Fruit fly (Drosophila melanogaster) whole organism, embryonic: ENCODE measurements around the gene Upf2.
A peak's percentile ranks its signal among the peaks of the same experiment; 100 is the strongest.

ENCODE experiments used
- Aef1 ChIP-seq: fragments of 200-800 bp; sonication (Bioruptor generic); IDR thresholded peaks from 3 replicates; pipeline ENCODE4 v1.3.6; 2022; ENCODE audit warnings: missing biosample characterization, missing genetic modification characterization
- Blimp-1 ChIP-seq: fragments of 200-800 bp; sonication (Bioruptor generic); optimal IDR thresholded peaks from 3 replicates; lab custom pipeline; 2018; ENCODE audit warnings: missing biosample characterization, missing genetic modification characterization, mild to moderate bottlenecking, moderate library complexity, missing genetic modification reagents
- CG10274 ChIP-seq: fragments of 200-800 bp; sonication (Bioruptor generic); optimal IDR thresholded peaks from 3 replicates; lab custom pipeline; 2017; ENCODE audit warnings: missing biosample characterization, mild to moderate bottlenecking, missing genetic modification characterization
- CG10431 ChIP-seq: fragments of 200-800 bp; sonication (Bioruptor generic); optimal IDR thresholded peaks from 3 replicates; lab custom pipeline; 2018; ENCODE audit warnings: missing biosample characterization, mild to moderate bottlenecking, missing genetic modification characterization
- CG11696 ChIP-seq: fragments of 200-800 bp; sonication (Bioruptor generic); IDR thresholded peaks from 2 replicates; pipeline ENCODE4 v1.3.6; 2022; ENCODE audit warnings: missing biosample characterization, missing genetic modification characterization
- CG12236 ChIP-seq: fragments of 200-800 bp; sonication (Bioruptor generic); optimal IDR thresholded peaks from 2 replicates; lab custom pipeline; 2016; ENCODE audit warnings: missing biosample characterization, missing genetic modification characterization
- CG12391 ChIP-seq: fragments of 200-800 bp; sonication (Bioruptor generic); optimal IDR thresholded peaks from 3 replicates; lab custom pipeline; 2018; ENCODE audit warnings: missing biosample characterization, mild to moderate bottlenecking, missing genetic modification characterization, moderate library complexity
- CG14710 ChIP-seq: fragments of 200-800 bp; sonication (Bioruptor generic); optimal IDR thresholded peaks from 3 replicates; lab custom pipeline; 2019; ENCODE audit warnings: missing biosample characterization, mild to moderate bottlenecking, missing genetic modification characterization, moderate library complexity
- CG14965 ChIP-seq: fragments of 200-800 bp; sonication (Bioruptor generic); optimal IDR thresholded peaks from 2 replicates; lab custom pipeline; 2016; ENCODE audit warnings: missing biosample characterization, missing genetic modification characterization, borderline replicate concordance
- CG15011 ChIP-seq: fragments of 200-800 bp; sonication (Bioruptor generic); optimal IDR thresholded peaks from 3 replicates; lab custom pipeline; 2018; ENCODE audit warnings: missing biosample characterization, mild to moderate bottlenecking, missing genetic modification characterization
- CG3065 ChIP-seq: fragments of 200-800 bp; sonication (Bioruptor generic); optimal IDR thresholded peaks from 2 replicates; lab custom pipeline; 2016; ENCODE audit warnings: missing biosample characterization, missing genetic modification characterization
- CG34422 ChIP-seq: fragments of 200-800 bp; sonication (Bioruptor generic); IDR thresholded peaks from 3 replicates; pipeline ENCODE4 v1.3.6; 2022; ENCODE audit warnings: missing biosample characterization, missing genetic modification characterization
- CG4730 ChIP-seq: fragments of 200-800 bp; sonication (Bioruptor generic); IDR thresholded peaks from 2 replicates; pipeline ENCODE4 v1.3.6; 2022; ENCODE audit warnings: missing biosample characterization, missing genetic modification characterization
- CG6254 ChIP-seq: fragments of 200-800 bp; sonication (Bioruptor generic); optimal IDR thresholded peaks from 3 replicates; lab custom pipeline; 2017; ENCODE audit warnings: mild to moderate bottlenecking, missing biosample characterization, missing genetic modification reagents, missing genetic modification characterization
- CG7372 ChIP-seq: fragments of 200-800 bp; sonication (Bioruptor generic); IDR thresholded peaks from 2 replicates; pipeline ENCODE4 v1.3.6; 2022; ENCODE audit warnings: missing biosample characterization, missing genetic modification characterization
- CG7928 ChIP-seq: fragments of 200-800 bp; sonication (Bioruptor generic); optimal IDR thresholded peaks from 2 replicates; lab custom pipeline; 2017; ENCODE audit warnings: missing biosample characterization, mild to moderate bottlenecking, missing genetic modification characterization
- CG8290 ChIP-seq, 3 experiments: fragments of 200-800 bp; sonication (Bioruptor generic); optimal IDR thresholded peaks; 2 replicates each; lab custom pipeline; 2016 to 2019; ENCODE audit warnings: missing biosample characterization in 3 of 3, missing genetic modification characterization in 3 of 3, mild to moderate bottlenecking in 2 of 3, moderate library complexity in 1 of 3
- Dbx ChIP-seq: fragments of 200-800 bp; sonication (Bioruptor generic); IDR thresholded peaks from 3 replicates; pipeline ENCODE4 v1.3.6; 2022; ENCODE audit warnings: missing biosample characterization, missing genetic modification characterization
- Ets97D ChIP-seq: fragments of 200-800 bp; sonication (Bioruptor generic); optimal IDR thresholded peaks from 3 replicates; lab custom pipeline; 2016; ENCODE audit warnings: missing biosample characterization, missing genetic modification characterization
- Fer2 ChIP-seq: fragments of 200-800 bp; sonication (Bioruptor generic); optimal IDR thresholded peaks from 2 replicates; lab custom pipeline; 2018; ENCODE audit warnings: missing biosample characterization, mild to moderate bottlenecking, missing genetic modification characterization, moderate library complexity
- GATAe ChIP-seq: fragments of 200-800 bp; sonication (Bioruptor generic); conservative IDR thresholded peaks from 2 replicates; pipeline ENCODE4 v1.3.6; 2022; ENCODE audit warnings: missing biosample characterization, missing genetic modification characterization
- H2.0 ChIP-seq: fragments of 200-800 bp; sonication (Bioruptor generic); IDR thresholded peaks from 2 replicates; pipeline ENCODE4 v1.3.6; 2022; ENCODE audit warnings: missing biosample characterization, missing genetic modification characterization
- Hr78 ChIP-seq, 2 experiments: fragments of 200-800 bp in 1 of 2; fragments of >200 bp in 1 of 2; sonication (Bioruptor generic) in 1 of 2; optimal IDR thresholded peaks; 2 replicates each; lab custom pipeline; 2017 to 2019; ENCODE audit warnings: missing biosample characterization in 2 of 2, missing genetic modification characterization in 2 of 2, mild to moderate bottlenecking in 1 of 2, moderate library complexity in 1 of 2
- Meics ChIP-seq: fragments of 200-800 bp; sonication (Bioruptor generic); optimal IDR thresholded peaks from 2 replicates; lab custom pipeline; 2017; ENCODE audit warnings: missing biosample characterization, mild to moderate bottlenecking, missing genetic modification characterization
- Oli ChIP-seq: fragments of 200-800 bp; sonication (Bioruptor generic); optimal IDR thresholded peaks from 2 replicates; lab custom pipeline; 2018; ENCODE audit warnings: missing biosample characterization, mild to moderate bottlenecking, missing genetic modification characterization, moderate library complexity
- PHDP ChIP-seq: fragments of 200-800 bp; sonication (Bioruptor generic); optimal IDR thresholded peaks from 3 replicates; lab custom pipeline; 2018; ENCODE audit warnings: missing biosample characterization, mild to moderate bottlenecking, missing genetic modification characterization, moderate library complexity
- Trl ChIP-seq, 3 experiments: fragments of >200 bp in 2 of 3; fragments of 200-800 bp in 1 of 3; sonication (Bioruptor generic) in 1 of 3; optimal IDR thresholded peaks; 2 replicates in 1 of 3; 3 replicates in 2 of 3; lab custom pipeline; 2016 to 2017; ENCODE audit warnings: missing biosample characterization in 1 of 3, missing genetic modification characterization in 1 of 3
- cas ChIP-seq: fragments of 200-800 bp; sonication (Bioruptor generic); IDR thresholded peaks from 2 replicates; pipeline ENCODE4 v1.3.6; 2022; ENCODE audit warnings: missing biosample characterization, missing genetic modification characterization
- cato ChIP-seq: fragments of 200-800 bp; sonication (Bioruptor generic); optimal IDR thresholded peaks from 2 replicates; lab custom pipeline; 2016; ENCODE audit warnings: missing biosample characterization, missing genetic modification characterization, borderline replicate concordance
- chn ChIP-seq: fragments of 200-800 bp; sonication (Bioruptor generic); optimal IDR thresholded peaks from 2 replicates; lab custom pipeline; 2016; ENCODE audit warnings: missing biosample characterization, missing genetic modification characterization
- crc ChIP-seq: fragments of 200-800 bp; sonication (Bioruptor generic); optimal IDR thresholded peaks from 2 replicates; lab custom pipeline; 2016; ENCODE audit warnings: missing biosample characterization, missing genetic modification characterization
- danr ChIP-seq: fragments of 200-800 bp; sonication (Bioruptor generic); IDR thresholded peaks from 2 replicates; pipeline ENCODE4 v1.3.6; 2022; ENCODE audit warnings: missing biosample characterization, missing genetic modification characterization
- hkb ChIP-seq, 2 experiments: fragments of 200-800 bp in 1 of 2; fragments of >200 bp in 1 of 2; sonication (Bioruptor generic) in 1 of 2; IDR thresholded peaks in 1 of 2; optimal IDR thresholded peaks in 1 of 2; 2 replicates each; pipeline versions ENCODE4 v1.3.6 to Lab custom; 2017 to 2022; ENCODE audit warnings: missing biosample characterization in 1 of 2, missing genetic modification characterization in 1 of 2
- mld ChIP-seq: fragments of 200-800 bp; sonication (Bioruptor generic); IDR thresholded peaks from 3 replicates; pipeline ENCODE4 v1.3.6; 2022; ENCODE audit warnings: missing biosample characterization, missing genetic modification characterization; ENCODE audit not compliant: partially characterized antibody
- nmo ChIP-seq: fragments of 200-800 bp; sonication (Bioruptor generic); optimal IDR thresholded peaks from 2 replicates; lab custom pipeline; 2018; ENCODE audit warnings: missing biosample characterization, mild to moderate bottlenecking, missing genetic modification characterization, moderate library complexity
- nom ChIP-seq: fragments of 200-800 bp; sonication (Bioruptor generic); optimal IDR thresholded peaks from 2 replicates; lab custom pipeline; 2017; ENCODE audit warnings: missing biosample characterization, missing genetic modification characterization, mild to moderate bottlenecking, moderate library complexity, missing genetic modification reagents
- odd ChIP-seq: fragments of 200-800 bp; sonication (Bioruptor generic); optimal IDR thresholded peaks from 2 replicates; lab custom pipeline; 2017; ENCODE audit warnings: missing biosample characterization, mild to moderate bottlenecking, missing genetic modification characterization
- org-1 ChIP-seq: fragments of 200-800 bp; sonication (Bioruptor generic); optimal IDR thresholded peaks from 2 replicates; lab custom pipeline; 2017; ENCODE audit warnings: missing biosample characterization, missing genetic modification characterization
- pita ChIP-seq: fragments of 200-800 bp; sonication (Bioruptor generic); optimal IDR thresholded peaks from 2 replicates; lab custom pipeline; 2017; ENCODE audit warnings: missing biosample characterization, mild to moderate bottlenecking, missing genetic modification characterization
- ranshi ChIP-seq: fragments of 200-800 bp; sonication (Bioruptor generic); IDR thresholded peaks from 2 replicates; pipeline ENCODE4 v1.3.6; 2022; ENCODE audit warnings: missing biosample characterization, missing genetic modification characterization
- row ChIP-seq: fragments of 200-800 bp; sonication (Bioruptor generic); IDR thresholded peaks from 3 replicates; pipeline ENCODE4 v1.3.6; 2022; ENCODE audit warnings: missing biosample characterization, missing genetic modification characterization
- sr ChIP-seq: fragments of 200-800 bp; sonication (Bioruptor generic); IDR thresholded peaks from 3 replicates; pipeline ENCODE4 v1.3.6; 2022; ENCODE audit warnings: missing biosample characterization, missing genetic modification characterization
- tna ChIP-seq: fragments of 200-800 bp; sonication (Bioruptor generic); IDR thresholded peaks from 2 replicates; pipeline ENCODE4 v1.3.6; 2022; ENCODE audit warnings: missing biosample characterization, missing genetic modification characterization; ENCODE audit not compliant: partially characterized antibody
- vnd ChIP-seq: fragments of 200-800 bp; sonication (Bioruptor generic); IDR thresholded peaks from 3 replicates; pipeline ENCODE4 v1.3.6; 2022; ENCODE audit warnings: missing biosample characterization, missing genetic modification characterization; ENCODE audit not compliant: partially characterized antibody
- zen2 ChIP-seq: fragments of 200-800 bp; sonication (Bioruptor generic); IDR thresholded peaks from 3 replicates; pipeline ENCODE4 v1.3.6; 2022; ENCODE audit warnings: missing biosample characterization, missing genetic modification characterization; ENCODE audit not compliant: partially characterized antibody

Upf2 gene

dm6 chrX:8061392-8062179 is 13.7 kb downstream of the Upf2 start, which contains the start of gene mys (continued):
- TF ChIP-seq CG10431 = no peak
- peak; percentile 76 for TF ChIP-seq hkb (optimal IDR thresholded peaks at IDR 0.05; lab: Kevin White, UChicago)
- TF ChIP-seq hkb (GFP tag; IDR thresholded peaks at IDR 0.05; lab: Robert Waterston, UW) = no peak; the same call in 1 of the 2 replicates
- no peak for TF ChIP-seq cato (GFP tag; lab: Kevin White, UChicago)
- TF ChIP-seq cas (GFP tag; lab: Robert Waterston, UW) = peak; percentile 65
- TF ChIP-seq Fer2 (tag; lab: Kevin White, UChicago) = no peak
- peak; percentile 34 for TF ChIP-seq CG7928 (GFP tag; lab: Kevin White, UChicago)
- peak; percentile 63 for TF ChIP-seq nmo (GFP tag; lab: Kevin White, UChicago)
- TF ChIP-seq mld (GFP tag; lab: Robert Waterston, UW) = peak; percentile 89
- TF ChIP-seq CG12391 (tag; lab: Kevin White, UChicago) = peak; percentile 66
- TF ChIP-seq Dbx (GFP tag; lab: Robert Waterston, UW) = peak; percentile 79
- peak; percentile 8 for TF ChIP-seq org-1 (GFP tag; lab: Kevin White, UChicago)
- TF ChIP-seq CG8290 (GFP tag; optimal IDR thresholded peaks at IDR 0.05; lab: Kevin White, UChicago) = peak; percentile 65
- peak in 1 of 2 experiments; percentile 96 for TF ChIP-seq CG8290 (tag; optimal IDR thresholded peaks at IDR 0.05; lab: Kevin White, UChicago)
- no peak for TF ChIP-seq CG11696 (GFP tag; lab: Robert Waterston, UW)
- peak; percentile 63 for TF ChIP-seq nom
- TF ChIP-seq GATAe (GFP tag; lab: Robert Waterston, UW) = no peak
- TF ChIP-seq Oli (tag; lab: Kevin White, UChicago) = no peak

dm6 chrX:8060921-8061270 is 14.4 kb downstream of the Upf2 start:
- TF ChIP-seq row (no peak), PHDP (tag; lab: Kevin White, UChicago) (no peak), mld (GFP tag; lab: Robert Waterston, UW) (no peak), vnd (GFP tag; lab: Robert Waterston, UW) (no peak), zen2 (GFP tag; lab: Robert Waterston, UW) (no peak; the same call in 2 of the 3 replicates), Trl (optimal IDR thresholded peaks at IDR 0.05; lab: Kevin White, UChicago) (peak; percentile 97 to 98), Trl (GFP tag; optimal IDR thresholded peaks at IDR 0.05; lab: Kevin White, UChicago) (peak; percentile 38), crc (GFP tag; lab: Kevin White, UChicago) (no peak), H2.0 (GFP tag; lab: Robert Waterston, UW) (no peak), sr (no peak), CG14710 (no peak), tna (GFP tag; lab: Robert Waterston, UW) (no peak), CG14965 (GFP tag; lab: Kevin White, UChicago) (no peak), Hr78 (GFP tag; optimal IDR thresholded peaks at IDR 0.05; lab: Kevin White, UChicago) (no peak), chn (GFP tag; lab: Kevin White, UChicago) (no peak), CG10274 (GFP tag; lab: Kevin White, UChicago) (no peak), pita (GFP tag; lab: Kevin White, UChicago) (no peak), CG8290 (GFP tag; optimal IDR thresholded peaks at IDR 0.05; lab: Kevin White, UChicago) (no peak), CG8290 (tag; optimal IDR thresholded peaks at IDR 0.05; lab: Kevin White, UChicago) (peak in 1 of 2 experiments; percentile 44), CG34422 (GFP tag; lab: Robert Waterston, UW) (peak; percentile 22; the same call in 1 of the 3 replicates), CG3065 (GFP tag; lab: Kevin White, UChicago) (no peak), CG4730 (GFP tag; lab: Robert Waterston, UW) (no peak), ranshi (GFP tag; lab: Robert Waterston, UW) (no peak), Aef1 (GFP tag; lab: Robert Waterston, UW) (no peak), CG15011 (GFP tag; lab: Kevin White, UChicago) (no peak), CG12236 (GFP tag; lab: Kevin White, UChicago) (no peak), Blimp-1 (GFP tag; lab: Kevin White, UChicago) (no peak), CG6254 (GFP tag; lab: Kevin White, UChicago) (peak; percentile 26), danr (GFP tag; lab: Robert Waterston, UW) (no peak), CG7372 (GFP tag; lab: Robert Waterston, UW) (no peak), Ets97D (GFP tag; lab: Kevin White, UChicago) (no peak), Fer2 (tag; lab: Kevin White, UChicago) (no peak), odd (no peak), Meics (no peak)
